Worm (Caenorhabditis elegans) whole organism, midembryonic: ENCODE data around the gene cyp-25A1.

ENCODE experiments used
- T22C8.4 ChIP-seq: fragments of 200-800 bp; sonication (Bioruptor generic); IDR thresholded peaks from 2 replicates; pipeline ENCODE4 v1.3.6; 2022; ENCODE audit warnings: missing genetic modification characterization, missing compliant biosample characterization
- flt-1 ChIP-seq: fragments of 200-800 bp; sonication (Bioruptor generic); IDR thresholded peaks from 2 replicates; pipeline ENCODE4 v1.3.6; 2022; ENCODE audit warnings: missing genetic modification characterization, missing compliant biosample characterization
- med-1 ChIP-seq: sonication (generic microtip); optimal IDR thresholded peaks from 2 replicates; lab custom pipeline; 2017; ENCODE audit warnings: missing genetic modification characterization, mild to moderate bottlenecking, missing compliant biosample characterization, antibody characterized with exemption, missing genetic modification reagents; ENCODE audit not compliant: insufficient read depth
- ref-1 ChIP-seq: fragments of 200-800 bp; sonication (Bioruptor generic); conservative IDR thresholded peaks from 2 replicates; pipeline ENCODE4 v1.3.6; 2022; ENCODE audit warnings: missing genetic modification reagents, missing genetic modification characterization, missing compliant biosample characterization
- tab-1 ChIP-seq: fragments of 200-800 bp; sonication (Bioruptor generic); IDR thresholded peaks from 2 replicates; pipeline ENCODE4 v1.3.6; 2022; ENCODE audit warnings: missing genetic modification characterization, missing compliant biosample characterization
- ztf-29 ChIP-seq: fragments of 200-800 bp; sonication (Bioruptor generic); IDR thresholded peaks from 2 replicates; pipeline ENCODE4 v1.3.6; 2022; ENCODE audit warnings: missing genetic modification reagents, missing genetic modification characterization, missing compliant biosample characterization

DNA sequence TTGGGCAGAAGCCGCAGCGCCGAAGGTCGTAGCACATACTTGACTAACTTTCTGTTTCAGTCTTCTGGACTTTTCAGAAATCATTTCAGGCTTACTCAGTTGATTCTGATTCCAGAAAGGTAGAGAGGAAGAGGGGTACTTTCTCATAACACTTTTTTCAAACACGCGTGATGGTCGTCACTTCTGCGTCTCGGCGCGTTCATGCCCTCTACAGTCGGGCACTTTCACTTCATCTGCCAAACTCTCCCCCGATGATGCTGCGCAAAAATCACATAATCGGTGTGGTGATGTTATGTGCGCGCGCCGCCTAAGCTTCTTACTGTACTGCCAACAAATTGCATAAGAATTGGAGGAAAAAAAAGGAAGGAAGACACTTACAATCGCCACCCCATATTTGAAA, 24.8 kb upstream of the cyp-25A1 start:
- TF ChIP-seq T22C8.4 (GFP tag; lab: Robert Waterston, UW) = no peak
- TF ChIP-seq flt-1 (GFP tag; lab: Robert Waterston, UW) = no peak
- no peak for TF ChIP-seq ztf-29 (GFP tag; lab: Robert Waterston, UW)
- TF ChIP-seq ref-1 (GFP tag; lab: Robert Waterston, UW) = no peak
- no peak for TF ChIP-seq tab-1 (GFP tag; lab: Robert Waterston, UW)
- no peak for TF ChIP-seq med-1
